Worm (Caenorhabditis elegans) whole organism, late embryonic: ENCODE measurements around the gene Y38F2AL.12.
A peak's percentile ranks its signal among the peaks of the same experiment; 100 is the strongest.

Experiments
- C38D4.7 ChIP-seq: fragments of 200-800 bp; sonication (Bioruptor generic); optimal IDR thresholded peaks from 2 replicates; lab custom pipeline; 2018; ENCODE audit warnings: mild to moderate bottlenecking, missing genetic modification characterization, moderate library complexity, missing compliant biosample characterization
- F13H6.1 ChIP-seq: sonication (generic microtip); optimal IDR thresholded peaks from 2 replicates; lab custom pipeline; 2016; ENCODE audit warnings: missing genetic modification characterization, missing compliant biosample characterization
- K09A11.1 ChIP-seq: sonication (generic microtip); optimal IDR thresholded peaks from 2 replicates; lab custom pipeline; 2017; ENCODE audit warnings: antibody characterized with exemption, mild to moderate bottlenecking, missing genetic modification characterization, missing compliant biosample characterization; ENCODE audit not compliant: insufficient read depth
- T23F11.4 ChIP-seq: fragments of 200-800 bp; sonication (Bioruptor generic); optimal IDR thresholded peaks from 2 replicates; lab custom pipeline; 2018; ENCODE audit warnings: mild to moderate bottlenecking, missing genetic modification characterization, missing compliant biosample characterization
- Y22D7AL.16 ChIP-seq: sonication (generic microtip); optimal IDR thresholded peaks from 2 replicates; lab custom pipeline; 2016; ENCODE audit warnings: missing genetic modification characterization, missing compliant biosample characterization
- ama-1 ChIP-seq: fragments of 150-350 bp; optimal IDR thresholded peaks from 2 replicates; lab custom pipeline; 2014
- ceh-18 ChIP-seq: sonication (generic microtip); optimal IDR thresholded peaks from 2 replicates; lab custom pipeline; 2016; ENCODE audit warnings: missing genetic modification characterization, missing compliant biosample characterization
- ceh-2 ChIP-seq: sonication (generic microtip); optimal IDR thresholded peaks from 2 replicates; lab custom pipeline; 2016; ENCODE audit warnings: missing genotype, missing genetic modification characterization, missing compliant biosample characterization
- ceh-22 ChIP-seq: sonication (generic microtip); optimal IDR thresholded peaks from 2 replicates; lab custom pipeline; 2017; ENCODE audit warnings: missing biosample characterization, missing genetic modification characterization
- ceh-31 ChIP-seq: sonication (generic microtip); optimal IDR thresholded peaks from 2 replicates; lab custom pipeline; 2016; ENCODE audit warnings: missing genetic modification characterization, missing compliant biosample characterization
- ceh-45 ChIP-seq: fragments of 200-800 bp; sonication (Bioruptor generic); IDR thresholded peaks from 2 replicates; pipeline ENCODE4 v1.3.6; 2022; ENCODE audit warnings: missing genetic modification reagents, missing genetic modification characterization, missing compliant biosample characterization
- ceh-48 ChIP-seq: sonication (generic microtip); optimal IDR thresholded peaks from 2 replicates; lab custom pipeline; 2016; ENCODE audit warnings: missing genetic modification characterization, inconsistent platforms, missing compliant biosample characterization
- ceh-9 ChIP-seq: sonication (generic microtip); optimal IDR thresholded peaks from 2 replicates; lab custom pipeline; 2016; ENCODE audit warnings: mild to moderate bottlenecking, missing genetic modification characterization, inconsistent platforms, missing compliant biosample characterization
- che-1 ChIP-seq: sonication (generic microtip); optimal IDR thresholded peaks from 2 replicates; lab custom pipeline; 2016; ENCODE audit warnings: mild to moderate bottlenecking, missing genetic modification characterization, missing compliant biosample characterization
- dmd-4 ChIP-seq: sonication (generic microtip); optimal IDR thresholded peaks from 2 replicates; lab custom pipeline; 2016; ENCODE audit warnings: borderline replicate concordance, missing genetic modification characterization, missing compliant biosample characterization
- elt-2 ChIP-seq: sonication (generic microtip); optimal IDR thresholded peaks from 2 replicates; lab custom pipeline; 2016; ENCODE audit warnings: missing genetic modification reagents, missing genetic modification characterization, missing compliant biosample characterization
- elt-4 ChIP-seq: sonication (generic microtip); optimal IDR thresholded peaks from 2 replicates; lab custom pipeline; 2016; ENCODE audit warnings: missing genetic modification characterization, missing compliant biosample characterization
- ets-4 ChIP-seq: sonication (generic microtip); optimal IDR thresholded peaks from 2 replicates; lab custom pipeline; 2016; ENCODE audit warnings: missing genetic modification characterization, missing compliant biosample characterization
- eyg-1 ChIP-seq: sonication (generic microtip); optimal IDR thresholded peaks from 2 replicates; lab custom pipeline; 2016; ENCODE audit warnings: missing genotype, missing genetic modification characterization, missing compliant biosample characterization
- fax-1 ChIP-seq: sonication (generic microtip); optimal IDR thresholded peaks from 2 replicates; lab custom pipeline; 2016; ENCODE audit warnings: missing genotype, missing genetic modification characterization, missing compliant biosample characterization
- fkh-10 ChIP-seq: fragments of 150-350 bp; optimal IDR thresholded peaks from 2 replicates; lab custom pipeline; 2014; ENCODE audit warnings: missing biosample characterization, missing genetic modification reagents, missing genetic modification characterization
- lim-6 ChIP-seq: sonication (generic microtip); optimal IDR thresholded peaks from 2 replicates; lab custom pipeline; 2016; ENCODE audit warnings: missing genetic modification characterization, missing compliant biosample characterization
- lin-11 ChIP-seq: fragments of 200-800 bp; sonication (Bioruptor generic); optimal IDR thresholded peaks from 2 replicates; lab custom pipeline; 2018; ENCODE audit warnings: mild to moderate bottlenecking, missing genetic modification characterization, missing compliant biosample characterization
- madf-2 ChIP-seq: sonication (generic microtip); optimal IDR thresholded peaks from 2 replicates; lab custom pipeline; 2017; ENCODE audit warnings: missing genetic modification characterization, missing compliant biosample characterization
- mec-3 ChIP-seq: sonication (generic microtip); optimal IDR thresholded peaks from 2 replicates; lab custom pipeline; 2016; ENCODE audit warnings: borderline replicate concordance, missing genetic modification characterization, missing compliant biosample characterization
- nfya-1 ChIP-seq: sonication (generic microtip); optimal IDR thresholded peaks from 2 replicates; lab custom pipeline; 2017; ENCODE audit warnings: missing genetic modification characterization, mild to moderate bottlenecking, missing compliant biosample characterization, antibody characterized with exemption, moderate library complexity
- nhr-11 ChIP-seq: fragments of 150-350 bp; optimal IDR thresholded peaks from 2 replicates; lab custom pipeline; 2014; ENCODE audit warnings: missing biosample characterization, missing genetic modification characterization
- npax-4 ChIP-seq: sonication (generic microtip); optimal IDR thresholded peaks from 2 replicates; lab custom pipeline; 2016; ENCODE audit warnings: missing genetic modification characterization, missing compliant biosample characterization
- pha-2 ChIP-seq: sonication (generic microtip); optimal IDR thresholded peaks from 2 replicates; lab custom pipeline; 2017; ENCODE audit warnings: mild to moderate bottlenecking, missing genetic modification characterization, missing compliant biosample characterization
- rnt-1 ChIP-seq: sonication (generic microtip); optimal IDR thresholded peaks from 2 replicates; lab custom pipeline; 2016; ENCODE audit warnings: missing genetic modification characterization, missing compliant biosample characterization
- syd-9 ChIP-seq: sonication (generic microtip); optimal IDR thresholded peaks from 2 replicates; lab custom pipeline; 2016; ENCODE audit warnings: mild to moderate bottlenecking, missing genetic modification characterization, moderate library complexity, missing compliant biosample characterization
- tbx-2 ChIP-seq: sonication (generic microtip); optimal IDR thresholded peaks from 2 replicates; lab custom pipeline; 2016; ENCODE audit warnings: missing genetic modification characterization, missing compliant biosample characterization
- unc-42 ChIP-seq: sonication (generic microtip); optimal IDR thresholded peaks from 2 replicates; lab custom pipeline; 2016; ENCODE audit warnings: missing genotype, missing genetic modification characterization, missing compliant biosample characterization

Y38F2AL.12 gene

ce11 chrIV:2316796-2317195, 423 bp downstream of the Y38F2AL.12 start:
- TF ChIP-seq rnt-1 (tag; lab: Kevin White, UChicago) (peak; percentile 46), npax-4 (tag; lab: Kevin White, UChicago) (no peak), pha-2 (tag; lab: Kevin White, UChicago) (no peak), lin-11 (tag; lab: Kevin White, UChicago) (no peak), ceh-31 (tag; lab: Kevin White, UChicago) (peak; percentile 2), nfya-1 (peak; percentile 25), tbx-2 (tag; lab: Kevin White, UChicago) (peak; percentile 26), ceh-48 (tag; lab: Kevin White, UChicago) (peak; percentile 66), syd-9 (tag; lab: Kevin White, UChicago) (no peak), ceh-22 (tag; lab: Kevin White, UChicago) (no peak)

ce11 chrIV:2320009-2320408, 3.6 kb downstream of the Y38F2AL.12 start:
- TF ChIP-seq C38D4.7 (no peak), F13H6.1 (no peak)

ce11 chrIV:2321546-2321945, 5.2 kb downstream of the Y38F2AL.12 start:
- peak; percentile 24 for TF ChIP-seq nfya-1
- TF ChIP-seq C38D4.7: no peak
- TF ChIP-seq F13H6.1: no peak

- no peak for TF ChIP-seq eyg-1 (tag; lab: Kevin White, UChicago)
- TF ChIP-seq elt-2 (tag; lab: Kevin White, UChicago): no peak
- TF ChIP-seq T23F11.4 (GFP tag; lab: Kevin White, UChicago): no peak
- no peak for TF ChIP-seq nhr-11 (tag; lab: Kevin White, UChicago)
- no peak for TF ChIP-seq dmd-4
- TF ChIP-seq ceh-48 (tag; lab: Kevin White, UChicago): no peak
- TF ChIP-seq che-1 (tag; lab: Kevin White, UChicago): no peak
- TF ChIP-seq ceh-18: no peak
- TF ChIP-seq elt-4 (tag; lab: Kevin White, UChicago): no peak
- TF ChIP-seq fkh-10 (GFP tag; lab: Kevin White, UChicago): no peak
- no peak for TF ChIP-seq K09A11.1
- TF ChIP-seq ceh-45: no peak
- TF ChIP-seq fax-1 (tag; lab: Kevin White, UChicago): no peak
- TF ChIP-seq, all 69 proteins: peak for 0
Observed at ce11 chrIV:2322998-2323397, 6.6 kb downstream of the Y38F2AL.12 start, which contains the start of gene nsy-4. Gene nsy-4, plus strand, starts transcription at chrIV:2323271.

ce11 chrIV:2327317-2327716, 10.9 kb downstream of the Y38F2AL.12 start:
- TF ChIP-seq elt-2 (tag; lab: Kevin White, UChicago) (no peak), lim-6 (tag; lab: Kevin White, UChicago) (no peak), ama-1 (lab: Kevin White, UChicago) (no peak), ets-4 (tag; lab: Kevin White, UChicago) (no peak)

- no peak for TF ChIP-seq nhr-11 (tag; lab: Kevin White, UChicago)
- TF ChIP-seq ceh-2: no peak
- TF ChIP-seq lin-11 (tag; lab: Kevin White, UChicago): no peak
- no peak for TF ChIP-seq C38D4.7
- no peak for TF ChIP-seq T23F11.4 (GFP tag; lab: Kevin White, UChicago)
Observed at ce11 chrIV:2329540-2329939, 13.2 kb downstream of the Y38F2AL.12 start, which contains the start of gene nhr-236. Gene nhr-236, minus strand, starts transcription at chrIV:2329640.

- TF ChIP-seq K09A11.1 (no peak), madf-2 (tag; lab: Kevin White, UChicago) (no peak), unc-42 (tag; lab: Kevin White, UChicago) (no peak), Y22D7AL.16 (tag; lab: Kevin White, UChicago) (no peak), mec-3 (tag; lab: Kevin White, UChicago) (no peak), ceh-9 (no peak), elt-4 (tag; lab: Kevin White, UChicago) (no peak)
Observed at ce11 chrIV:2334012-2334411, 17.6 kb downstream of the Y38F2AL.12 start.
